Worm (Caenorhabditis elegans) whole organism, L4 larva: Measurements from ENCODE around the gene smf-3.
A peak's percentile ranks its signal among the peaks of the same experiment; 100 is the strongest.

Source experiments
- D1046.2 ChIP-seq: fragments of 200-800 bp; sonication (Bioruptor generic); IDR thresholded peaks from 2 replicates; pipeline ENCODE4 v1.3.6; 2022; ENCODE audit warnings: missing genetic modification characterization, missing compliant biosample characterization
- F26F4.8 ChIP-seq: fragments of 200-800 bp; sonication (Bioruptor generic); conservative IDR thresholded peaks from 2 replicates; pipeline ENCODE4 v1.3.6; 2022; ENCODE audit warnings: missing genetic modification characterization, missing compliant biosample characterization
- T20F7.1 ChIP-seq: fragments of 200-800 bp; sonication (Bioruptor generic); optimal IDR thresholded peaks from 2 replicates; lab custom pipeline; 2018; ENCODE audit warnings: mild to moderate bottlenecking, missing genetic modification characterization, missing compliant biosample characterization
- T26A8.4 ChIP-seq: fragments of 200-800 bp; sonication (Bioruptor generic); IDR thresholded peaks from 2 replicates; pipeline ENCODE4 v1.3.6; 2022; ENCODE audit warnings: missing genetic modification characterization, missing compliant biosample characterization
- Y48G9A.11 ChIP-seq: fragments of 200-800 bp; sonication (Bioruptor generic); IDR thresholded peaks from 2 replicates; pipeline ENCODE4 v1.3.6; 2022; ENCODE audit warnings: missing genetic modification reagents, missing genetic modification characterization, missing compliant biosample characterization
- aha-1 ChIP-seq: fragments of 150-350 bp; peaks from one replicate; lab custom pipeline; 2014; ENCODE audit warnings: missing biosample characterization, missing genetic modification characterization
- ama-1 ChIP-seq: fragments of 150-350 bp; optimal IDR thresholded peaks from 2 replicates; lab custom pipeline; 2014; ENCODE audit warnings: inconsistent platforms, mixed read lengths
- arid-1 ChIP-seq: fragments of 200-800 bp; sonication (Bioruptor generic); conservative IDR thresholded peaks from 2 replicates; pipeline ENCODE4 v1.3.6; 2022; ENCODE audit warnings: missing genetic modification reagents, missing genetic modification characterization, missing compliant biosample characterization
- ceh-32 ChIP-seq: sonication (generic microtip); optimal IDR thresholded peaks from 2 replicates; lab custom pipeline; 2016; ENCODE audit warnings: mild to moderate bottlenecking, missing genetic modification characterization, missing compliant biosample characterization; ENCODE audit not compliant: poor library complexity
- cey-2 ChIP-seq: sonication (generic microtip); optimal IDR thresholded peaks from 3 replicates; lab custom pipeline; 2017; ENCODE audit warnings: missing genetic modification characterization, mild to moderate bottlenecking, missing compliant biosample characterization, antibody characterized with exemption, borderline replicate concordance; ENCODE audit not compliant: insufficient read depth
- daf-16 ChIP-seq, 3 experiments: sonication (generic microtip); optimal IDR thresholded peaks; 2 replicates each; lab custom pipeline; 2016 to 2017; ENCODE audit warnings: missing genetic modification characterization in 3 of 3, missing genetic modification reagents in 3 of 3, mild to moderate bottlenecking in 2 of 3, missing compliant biosample characterization in 2 of 3, missing biosample characterization in 1 of 3, moderate library complexity in 1 of 3
- dmd-9 ChIP-seq: fragments of 200-800 bp; sonication (Bioruptor generic); IDR thresholded peaks from 2 replicates; pipeline ENCODE4 v1.3.6; 2022; ENCODE audit warnings: missing genetic modification reagents, missing genetic modification characterization, missing compliant biosample characterization
- duxl-1 ChIP-seq: sonication (generic microtip); optimal IDR thresholded peaks from 2 replicates; lab custom pipeline; 2016; ENCODE audit warnings: mild to moderate bottlenecking, missing genetic modification characterization, moderate library complexity, missing compliant biosample characterization; ENCODE audit not compliant: poor library complexity
- dve-1 ChIP-seq: sonication (generic microtip); optimal IDR thresholded peaks from 2 replicates; lab custom pipeline; 2017; ENCODE audit warnings: antibody characterized with exemption, mild to moderate bottlenecking, missing genetic modification characterization, missing compliant biosample characterization; ENCODE audit not compliant: insufficient read depth
- lim-7 ChIP-seq: fragments of 200-800 bp; sonication (Bioruptor generic); IDR thresholded peaks from 2 replicates; pipeline ENCODE4 v1.3.6; 2022; ENCODE audit warnings: missing genetic modification characterization, missing compliant biosample characterization
- lin-1 ChIP-seq: fragments of 200-800 bp; sonication (Bioruptor generic); IDR thresholded peaks from 2 replicates; pipeline ENCODE4 v1.3.6; 2022; ENCODE audit warnings: missing genetic modification reagents, missing genetic modification characterization, missing compliant biosample characterization
- lin-38 ChIP-seq: fragments of 200-800 bp; sonication (Bioruptor generic); IDR thresholded peaks from 2 replicates; pipeline ENCODE4 v1.3.6; 2022; ENCODE audit warnings: missing genetic modification reagents, missing genetic modification characterization, missing compliant biosample characterization
- lir-3 ChIP-seq: sonication (generic microtip); optimal IDR thresholded peaks from 2 replicates; lab custom pipeline; 2016; ENCODE audit warnings: mild to moderate bottlenecking, missing genetic modification characterization, missing compliant biosample characterization
- madf-9 ChIP-seq: fragments of 200-800 bp; sonication (Bioruptor generic); conservative IDR thresholded peaks from 2 replicates; pipeline ENCODE4 v1.3.6; 2022; ENCODE audit warnings: missing genetic modification reagents, missing genetic modification characterization, missing compliant biosample characterization
- mdl-1 ChIP-seq, 2 experiments: fragments of 150-350 bp in 1 of 2; sonication (generic microtip) in 1 of 2; optimal IDR thresholded peaks; 2 replicates each; lab custom pipeline; 2014 to 2017; ENCODE audit warnings: missing biosample characterization in 2 of 2, missing genetic modification characterization in 2 of 2
- mep-1 ChIP-seq: fragments of 150-350 bp; sonication (generic microtip); optimal IDR thresholded peaks from 3 replicates; lab custom pipeline; 2014; ENCODE audit warnings: missing biosample characterization, missing genetic modification characterization
- mes-2 ChIP-seq: sonication (generic microtip); optimal IDR thresholded peaks from 2 replicates; lab custom pipeline; 2016; ENCODE audit warnings: missing genotype, mild to moderate bottlenecking, missing genetic modification characterization, missing compliant biosample characterization; ENCODE audit not compliant: poor library complexity, severe bottlenecking
- nhr-10 ChIP-seq: fragments of 150-350 bp; optimal IDR thresholded peaks from 2 replicates; lab custom pipeline; 2014; ENCODE audit warnings: missing biosample characterization, missing genetic modification characterization
- nhr-76 ChIP-seq: fragments of 150-350 bp; optimal IDR thresholded peaks from 2 replicates; lab custom pipeline; 2014; ENCODE audit warnings: missing biosample characterization, missing genetic modification characterization
- php-3 ChIP-seq: fragments of 200-800 bp; sonication (Bioruptor generic); IDR thresholded peaks from 2 replicates; pipeline ENCODE4 v1.3.6; 2022; ENCODE audit warnings: missing genetic modification reagents, missing genetic modification characterization, missing compliant biosample characterization
- pqm-1 ChIP-seq: sonication (generic microtip); optimal IDR thresholded peaks from 2 replicates; lab custom pipeline; 2017; ENCODE audit warnings: missing biosample characterization, missing genetic modification characterization
- sdz-12 ChIP-seq: fragments of 200-800 bp; sonication (Bioruptor generic); optimal IDR thresholded peaks from 2 replicates; lab custom pipeline; 2018; ENCODE audit warnings: mild to moderate bottlenecking, missing genetic modification characterization, missing compliant biosample characterization
- tag-97 ChIP-seq: fragments of 200-800 bp; sonication (Bioruptor generic); IDR thresholded peaks from 2 replicates; pipeline ENCODE4 v1.3.6; 2022; ENCODE audit warnings: missing genetic modification characterization, missing compliant biosample characterization
- unc-130 ChIP-seq: sonication (generic microtip); optimal IDR thresholded peaks from 2 replicates; lab custom pipeline; 2016; ENCODE audit warnings: missing genetic modification reagents, missing genetic modification characterization, missing compliant biosample characterization
- unc-39 ChIP-seq: sonication (generic microtip); optimal IDR thresholded peaks from 2 replicates; lab custom pipeline; 2017; ENCODE audit warnings: missing biosample characterization, missing genetic modification characterization
- unc-62 ChIP-seq, 3 experiments: fragments of 150-350 bp in 1 of 3; sonication (generic microtip); optimal IDR thresholded peaks in 2 of 3; peaks in 1 of 3; 1 replicate in 1 of 3; 2 replicates in 2 of 3; lab custom pipeline; 2014 to 2017; ENCODE audit warnings: missing biosample characterization in 3 of 3, missing genetic modification characterization in 3 of 3, missing genetic modification reagents in 3 of 3, missing genotype in 1 of 3
- zag-1 ChIP-seq: fragments of 150-350 bp; optimal IDR thresholded peaks from 2 replicates; lab custom pipeline; 2014; ENCODE audit warnings: missing biosample characterization, missing genetic modification characterization
- zfp-2 ChIP-seq: sonication (generic microtip); optimal IDR thresholded peaks from 2 replicates; lab custom pipeline; 2016; ENCODE audit warnings: mild to moderate bottlenecking, missing genetic modification characterization, missing compliant biosample characterization
- zfp-3 ChIP-seq: fragments of 200-800 bp; sonication (Bioruptor generic); conservative IDR thresholded peaks from 2 replicates; pipeline ENCODE4 v1.3.6; 2022; ENCODE audit warnings: missing genetic modification reagents, missing genetic modification characterization, missing compliant biosample characterization
- zip-11 ChIP-seq: fragments of 200-800 bp; sonication (Bioruptor generic); IDR thresholded peaks from 2 replicates; pipeline ENCODE4 v1.3.6; 2022; ENCODE audit warnings: missing genetic modification characterization, missing compliant biosample characterization
- zip-2 ChIP-seq: fragments of 150-350 bp; optimal IDR thresholded peaks from 2 replicates; lab custom pipeline; 2014; ENCODE audit warnings: missing biosample characterization, missing genetic modification characterization
- ztf-11 ChIP-seq: fragments of 150-350 bp; optimal IDR thresholded peaks from 2 replicates; lab custom pipeline; 2014; ENCODE audit warnings: missing biosample characterization, missing genetic modification characterization

smf-3 gene

DNA sequence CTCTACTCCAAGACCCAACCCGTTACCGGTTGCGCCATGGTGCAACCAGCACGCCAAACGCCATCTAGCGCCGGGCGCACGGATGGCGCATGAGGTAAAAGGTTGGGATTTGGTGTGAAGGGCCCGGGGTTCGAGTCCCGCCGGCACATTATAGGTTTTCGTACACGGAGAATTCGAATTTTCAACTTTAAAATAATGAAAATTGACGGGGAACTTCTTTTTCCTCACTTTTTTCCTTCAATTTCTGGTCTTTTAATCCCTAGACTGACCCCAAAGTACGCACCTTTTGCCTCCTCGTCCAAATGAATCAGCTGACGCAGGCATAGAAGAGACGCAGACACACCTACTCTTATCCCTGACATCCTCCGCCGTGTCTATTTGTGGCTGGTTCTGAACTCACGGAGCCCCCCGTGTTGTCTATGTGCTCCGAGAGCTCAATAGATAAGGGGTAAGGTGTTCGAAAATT lies 15.1 kb upstream of the smf-3 start (continued):
- TF ChIP-seq mdl-1 (tag; optimal IDR thresholded peaks at IDR 0.05; lab: Kevin White, UChicago) (no peak), ama-1 (lab: Kevin White, UChicago) (peak; percentile 28), F26F4.8 (GFP tag; lab: Robert Waterston, UW) (no peak)

DNA sequence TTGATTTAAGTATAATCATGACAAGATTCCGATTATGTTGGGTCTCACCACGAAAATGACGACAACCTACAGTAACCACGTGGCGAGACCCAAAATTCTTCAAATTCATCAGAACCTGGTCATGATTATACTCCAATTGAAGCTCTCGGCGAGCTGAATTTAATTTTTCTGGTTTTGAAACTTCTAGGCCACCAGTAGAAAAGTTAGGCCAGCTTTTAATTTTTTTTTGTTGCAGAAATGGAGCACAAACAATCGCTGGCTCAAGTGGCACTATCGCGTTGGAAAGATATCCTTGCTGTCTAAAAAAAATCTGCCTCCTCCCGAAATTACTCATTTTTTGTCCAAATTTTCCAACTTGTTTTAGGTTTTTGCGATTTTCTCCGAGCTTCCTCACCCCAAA lies 12.1 kb upstream of the smf-3 start:
- TF ChIP-seq zag-1 (no peak), unc-39 (tag; lab: Kevin White, UChicago) (no peak), dve-1 (no peak), mdl-1 (tag; optimal IDR thresholded peaks at IDR 0.05; lab: Kevin White, UChicago) (no peak), aha-1 (peak; percentile 91)

DNA sequence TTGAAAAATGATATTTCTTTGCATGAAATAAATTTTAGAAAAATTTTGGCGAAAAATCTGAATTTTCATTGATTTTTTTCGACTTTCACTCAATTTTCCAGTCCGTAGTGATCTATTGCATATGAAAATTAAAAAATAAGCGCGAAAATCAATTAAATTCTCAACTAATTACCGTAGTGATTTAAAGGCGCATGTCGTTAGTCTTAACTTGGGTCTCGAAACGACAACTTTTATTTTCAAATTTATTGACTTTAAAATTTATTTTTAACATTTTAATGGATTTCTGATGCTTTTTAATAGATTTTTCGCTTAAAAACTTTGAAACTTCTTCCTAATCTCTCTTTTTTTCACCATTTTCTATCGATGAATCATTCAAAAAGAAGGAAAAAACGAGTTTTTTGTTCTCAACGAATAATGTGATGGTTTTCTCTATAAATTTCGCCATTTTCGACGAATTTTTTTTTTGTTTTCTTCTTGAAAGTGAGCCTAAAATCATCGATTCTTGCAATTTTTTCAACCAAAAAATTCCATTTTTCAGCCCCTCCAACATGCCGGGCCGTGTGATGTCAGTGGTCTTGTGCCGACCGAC lies 11.1 kb upstream of the smf-3 start, which contains the start of gene vamp-7:
TSS of gene vamp-7 (plus strand) at position 539 of the 589 bp plus-strand sequence.
- TF ChIP-seq php-3 (GFP tag; lab: Robert Waterston, UW) (no peak), aha-1 (peak; percentile 47), duxl-1 (tag; lab: Kevin White, UChicago) (no peak), zip-2 (tag; lab: Kevin White, UChicago) (no peak), Y48G9A.11 (GFP tag; lab: Robert Waterston, UW) (peak; percentile 72), zip-11 (no peak), zfp-3 (GFP tag; lab: Robert Waterston, UW) (0 out of 2 replicates have a peak, but pooled peaks have one; percentile 40), dmd-9 (GFP tag; lab: Robert Waterston, UW) (no peak), sdz-12 (GFP tag; lab: Kevin White, UChicago) (peak; percentile 11), ceh-32 (no peak), unc-62 (GFP tag; optimal IDR thresholded peaks at IDR 0.05 in 1 of 2; lab: Kevin White, UChicago) (no peak), unc-62 (tag; optimal IDR thresholded peaks at IDR 0.05; lab: Kevin White, UChicago) (no peak), T20F7.1 (GFP tag; lab: Kevin White, UChicago) (peak; percentile 37), mep-1 (tag; lab: Kevin White, UChicago) (peak; percentile 48), ztf-11 (tag; lab: Kevin White, UChicago) (no peak), lin-1 (GFP tag; lab: Robert Waterston, UW) (no peak), arid-1 (GFP tag; lab: Robert Waterston, UW) (no peak), daf-16 (GFP tag; optimal IDR thresholded peaks at IDR 0.05; lab: Kevin White, UChicago) (no peak), daf-16 (tag; optimal IDR thresholded peaks at IDR 0.05; lab: Kevin White, UChicago) (peak; percentile 5), zfp-2 (tag; lab: Kevin White, UChicago) (no peak), cey-2 (tag; lab: Kevin White, UChicago) (no peak), nhr-10 (no peak), lin-38 (GFP tag; lab: Robert Waterston, UW) (peak; percentile 41), mes-2 (peak; percentile 3), lim-7 (GFP tag; lab: Robert Waterston, UW) (no peak), madf-9 (GFP tag; lab: Robert Waterston, UW) (no peak), nhr-76 (tag; lab: Kevin White, UChicago) (no peak), pqm-1 (tag; lab: Kevin White, UChicago) (no peak), tag-97 (no peak), dve-1 (no peak), T26A8.4 (GFP tag; lab: Robert Waterston, UW) (no peak), unc-130 (GFP tag; lab: Kevin White, UChicago) (peak; percentile 27), D1046.2 (GFP tag; lab: Robert Waterston, UW) (0 out of 2 replicates have a peak, but pooled peaks have one; percentile 27), lir-3 (no peak), ama-1 (lab: Kevin White, UChicago) (peak; percentile 4)
